Worm (Caenorhabditis elegans) whole organism, midembryonic: ENCODE measurements around the gene fbxa-6.
A peak's percentile ranks its signal among the peaks of the same experiment; 100 is the strongest.

Experiments used
- T22C8.4 ChIP-seq: fragments of 200-800 bp; sonication (Bioruptor generic); IDR thresholded peaks from 2 replicates; pipeline ENCODE4 v1.3.6; 2022; ENCODE audit warnings: missing genetic modification characterization, missing compliant biosample characterization
- cog-1 ChIP-seq: sonication (generic microtip); optimal IDR thresholded peaks from 2 replicates; lab custom pipeline; 2016; ENCODE audit warnings: missing genetic modification characterization, missing compliant biosample characterization
- flt-1 ChIP-seq: fragments of 200-800 bp; sonication (Bioruptor generic); IDR thresholded peaks from 2 replicates; pipeline ENCODE4 v1.3.6; 2022; ENCODE audit warnings: missing genetic modification characterization, missing compliant biosample characterization
- klf-2 ChIP-seq: fragments of 200-800 bp; sonication (Bioruptor generic); conservative IDR thresholded peaks from 2 replicates; pipeline ENCODE4 v1.3.6; 2022; ENCODE audit warnings: missing genetic modification reagents, missing genetic modification characterization, missing compliant biosample characterization
- med-1 ChIP-seq: sonication (generic microtip); optimal IDR thresholded peaks from 2 replicates; lab custom pipeline; 2017; ENCODE audit warnings: missing genetic modification characterization, mild to moderate bottlenecking, missing compliant biosample characterization, antibody characterized with exemption, missing genetic modification reagents; ENCODE audit not compliant: insufficient read depth
- ref-1 ChIP-seq: fragments of 200-800 bp; sonication (Bioruptor generic); conservative IDR thresholded peaks from 2 replicates; pipeline ENCODE4 v1.3.6; 2022; ENCODE audit warnings: missing genetic modification reagents, missing genetic modification characterization, missing compliant biosample characterization
- tab-1 ChIP-seq: fragments of 200-800 bp; sonication (Bioruptor generic); IDR thresholded peaks from 2 replicates; pipeline ENCODE4 v1.3.6; 2022; ENCODE audit warnings: missing genetic modification characterization, missing compliant biosample characterization
- ztf-23 ChIP-seq: fragments of 200-800 bp; sonication (Bioruptor generic); IDR thresholded peaks from 2 replicates; pipeline ENCODE4 v1.3.6; 2022; ENCODE audit warnings: missing genetic modification reagents, missing genetic modification characterization, missing compliant biosample characterization
- ztf-29 ChIP-seq: fragments of 200-800 bp; sonication (Bioruptor generic); IDR thresholded peaks from 2 replicates; pipeline ENCODE4 v1.3.6; 2022; ENCODE audit warnings: missing genetic modification reagents, missing genetic modification characterization, missing compliant biosample characterization

fbxa-6 gene

DNA sequence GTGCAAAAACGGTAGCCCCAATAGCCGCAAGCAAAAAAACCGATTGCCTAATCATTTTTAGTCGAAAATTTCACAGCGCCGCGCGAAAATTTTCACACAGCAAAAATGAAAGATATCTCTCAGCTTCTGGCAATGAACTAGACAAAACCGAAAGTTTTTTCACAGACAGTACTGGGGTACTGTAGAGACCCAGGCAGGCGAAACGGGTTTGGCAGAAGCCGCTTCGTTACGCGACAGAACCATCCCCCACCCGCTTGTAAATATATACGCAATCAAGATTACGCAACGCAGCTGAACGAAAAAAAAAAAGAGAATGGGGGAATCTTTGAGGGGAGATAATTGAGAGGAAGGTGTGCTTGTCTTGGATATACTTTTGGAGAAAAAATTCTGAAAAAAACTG lies 16.6 kb upstream of the fbxa-6 start, which contains the start of gene H10E21.4:
Gene H10E21.4 (minus strand): TSS at position 167 of the 400 bp plus-strand sequence.
- no peak for TF ChIP-seq cog-1
- TF ChIP-seq flt-1 (GFP tag; lab: Robert Waterston, UW) = no peak
- TF ChIP-seq tab-1 = no peak
- no peak for TF ChIP-seq ztf-29 (GFP tag; lab: Robert Waterston, UW)
- no peak for TF ChIP-seq T22C8.4
- no peak for TF ChIP-seq med-1
- no peak for TF ChIP-seq ref-1 (GFP tag; lab: Robert Waterston, UW)
- TF ChIP-seq ztf-23 (GFP tag; lab: Robert Waterston, UW) = no peak

DNA sequence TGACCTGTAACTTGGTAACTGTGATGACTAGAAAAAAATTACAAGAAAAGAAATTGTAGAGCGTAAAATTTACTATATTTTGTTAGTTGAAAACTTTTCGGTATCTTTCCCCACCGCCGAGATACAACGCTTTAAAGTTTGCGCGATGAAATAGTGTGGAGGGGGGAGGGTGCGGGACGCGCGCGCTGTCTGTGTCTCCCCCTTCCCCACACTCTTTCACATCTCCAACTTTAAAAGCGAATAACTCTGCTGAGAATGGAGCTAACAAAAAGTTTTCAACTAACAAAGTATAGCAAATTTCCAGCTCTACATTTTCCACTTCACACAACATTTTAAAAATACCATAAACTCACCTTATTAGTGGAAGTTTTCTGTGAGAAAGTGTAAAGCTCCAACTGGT lies 14.7 kb upstream of the fbxa-6 start:
- TF ChIP-seq cog-1 = no peak
- TF ChIP-seq T22C8.4 = no peak
- no peak for TF ChIP-seq tab-1
- no peak for TF ChIP-seq ref-1 (GFP tag; lab: Robert Waterston, UW)
- TF ChIP-seq flt-1 (GFP tag; lab: Robert Waterston, UW) = no peak
- TF ChIP-seq klf-2 = no peak
- TF ChIP-seq ztf-29 (GFP tag; lab: Robert Waterston, UW) = no peak
- no peak for TF ChIP-seq med-1
- no peak for TF ChIP-seq ztf-23 (GFP tag; lab: Robert Waterston, UW)

DNA sequence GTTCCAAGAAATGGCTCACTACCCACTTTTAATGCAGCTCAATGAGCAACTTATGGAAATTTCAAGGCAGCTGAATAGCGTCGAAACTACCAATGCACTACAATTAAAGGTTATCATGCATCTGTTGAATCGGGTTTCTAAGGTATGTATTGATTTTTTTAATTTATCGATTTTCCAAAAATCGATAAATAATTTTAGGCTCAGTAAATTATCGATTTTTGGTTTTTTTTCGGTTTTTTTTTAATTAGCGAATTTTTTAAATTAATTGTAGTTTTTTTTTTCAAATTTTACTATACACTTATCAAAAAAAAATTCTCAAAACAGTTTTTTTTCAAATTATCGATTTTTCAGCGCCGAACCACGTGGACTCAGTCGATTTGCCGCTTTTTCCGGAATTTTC lies 13.9 kb upstream of the fbxa-6 start:
- TF ChIP-seq ztf-23 (GFP tag; lab: Robert Waterston, UW) (no peak), ztf-29 (GFP tag; lab: Robert Waterston, UW) (no peak), tab-1 (no peak), T22C8.4 (peak; percentile 68)

DNA sequence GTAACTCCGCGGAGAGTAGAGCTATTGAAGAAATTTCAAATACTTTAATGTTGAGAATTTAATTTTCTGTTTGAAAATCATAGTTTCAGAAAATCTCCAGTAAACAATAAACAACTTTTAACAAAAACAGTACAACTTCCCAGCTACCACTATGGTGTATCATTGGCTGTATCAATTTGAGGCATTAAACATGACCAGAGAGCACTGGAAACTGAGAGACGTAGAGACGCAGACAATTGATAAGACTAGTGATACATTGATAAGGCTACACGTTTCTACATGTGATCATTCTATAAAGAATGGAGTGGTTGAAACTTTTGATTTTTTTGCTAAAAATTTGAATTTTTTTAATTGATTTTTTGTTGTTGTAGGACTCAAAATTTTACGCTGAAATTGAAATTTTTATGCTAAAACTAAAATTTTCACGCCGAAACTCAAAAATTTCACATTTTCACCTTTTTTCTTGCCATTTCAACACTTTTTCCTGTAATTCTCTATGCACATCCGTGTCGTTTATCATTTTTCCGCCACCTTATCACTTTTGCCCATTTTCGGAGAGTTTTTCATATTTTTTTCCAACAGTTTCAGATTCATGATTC lies 12.4 kb upstream of the fbxa-6 start, which contains the start of gene H10E21.1:
Gene H10E21.1 (plus strand): TSS at position 549 of the 599 bp plus-strand sequence.
- TF ChIP-seq cog-1 = no peak
- TF ChIP-seq flt-1 (GFP tag; lab: Robert Waterston, UW) = no peak
- TF ChIP-seq ztf-23 (GFP tag; lab: Robert Waterston, UW) = no peak
- TF ChIP-seq tab-1 = no peak

DNA sequence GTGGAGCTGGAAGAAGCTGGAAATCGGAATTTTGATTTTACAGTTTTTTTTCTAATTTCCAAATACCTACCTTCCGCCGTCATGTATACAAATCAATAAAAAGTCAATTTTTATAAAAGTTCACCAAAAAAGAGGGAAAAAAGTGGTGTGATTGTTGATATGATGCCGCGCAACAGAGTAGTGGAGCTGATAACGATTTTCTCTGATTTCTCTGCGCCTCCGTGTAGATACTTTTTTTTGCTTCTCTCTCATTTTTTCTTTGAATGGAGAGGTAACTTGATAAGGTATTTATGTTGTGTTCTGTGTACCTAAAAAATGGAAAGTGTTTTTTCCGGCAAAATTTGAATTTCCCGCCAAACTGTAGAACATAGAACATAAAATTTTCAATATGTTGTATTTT lies 11.8 kb upstream of the fbxa-6 start, which contains the start of gene nhr-80:
Gene nhr-80 (minus strand): TSS at position 199 of the 400 bp plus-strand sequence.
- TF ChIP-seq ztf-23 (GFP tag; lab: Robert Waterston, UW) (no peak), T22C8.4 (no peak), cog-1 (no peak), med-1 (no peak), tab-1 (no peak), ztf-29 (GFP tag; lab: Robert Waterston, UW) (no peak)

DNA sequence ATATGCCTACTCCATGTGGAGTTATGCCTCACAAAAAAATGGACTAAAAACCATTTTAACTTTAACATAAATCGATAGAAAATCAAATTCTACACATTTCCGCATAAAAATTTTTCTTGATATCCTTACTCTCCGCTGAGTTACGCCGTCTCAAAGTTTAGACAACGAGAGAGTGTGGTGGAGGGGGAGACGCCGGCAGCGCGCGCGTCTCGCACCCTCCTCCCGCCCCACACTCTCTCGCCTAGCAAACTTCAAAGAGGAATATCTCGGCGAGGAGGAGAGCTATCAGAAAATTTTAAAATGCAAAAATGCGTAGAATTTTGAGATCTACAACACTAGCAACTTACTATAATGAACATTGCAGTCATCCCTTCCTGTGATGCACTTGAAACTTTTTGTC lies 11.3 kb upstream of the fbxa-6 start:
- TF ChIP-seq tab-1 = no peak
- TF ChIP-seq ztf-23 (GFP tag; lab: Robert Waterston, UW) = no peak
- TF ChIP-seq klf-2 = no peak
- TF ChIP-seq ztf-29 (GFP tag; lab: Robert Waterston, UW) = no peak
- no peak for TF ChIP-seq ref-1 (GFP tag; lab: Robert Waterston, UW)
- no peak for TF ChIP-seq med-1
- TF ChIP-seq flt-1 (GFP tag; lab: Robert Waterston, UW) = no peak
- TF ChIP-seq cog-1 = no peak
- TF ChIP-seq T22C8.4 = no peak
